Fruit fly (Drosophila melanogaster) whole organism, embryonic: ENCODE measurements around the gene CG12182.

ENCODE experiments used
- Bdp1 ChIP-seq: fragments of 200-800 bp; sonication (Bioruptor generic); optimal IDR thresholded peaks from 3 replicates; lab custom pipeline; 2016; ENCODE audit warnings: missing biosample characterization, missing genetic modification characterization
- CG10147 ChIP-seq: fragments of 200-800 bp; sonication (Bioruptor generic); optimal IDR thresholded peaks from 2 replicates; lab custom pipeline; 2019; ENCODE audit warnings: missing biosample characterization, mild to moderate bottlenecking, missing genetic modification characterization, moderate library complexity
- CG10267 ChIP-seq: fragments of 200-800 bp; sonication (Bioruptor generic); optimal IDR thresholded peaks from 2 replicates; lab custom pipeline; 2018; ENCODE audit warnings: missing biosample characterization, mild to moderate bottlenecking, missing genetic modification characterization, moderate library complexity
- CG11398 ChIP-seq: fragments of 200-800 bp; sonication (Bioruptor generic); optimal IDR thresholded peaks from 2 replicates; lab custom pipeline; 2016; ENCODE audit warnings: missing biosample characterization, missing genetic modification characterization
- CG12155 ChIP-seq: fragments of 200-800 bp; sonication (Bioruptor generic); optimal IDR thresholded peaks from 3 replicates; lab custom pipeline; 2016; ENCODE audit warnings: missing biosample characterization, missing genetic modification characterization
- CG12299 ChIP-seq: fragments of 200-800 bp; sonication (Bioruptor generic); optimal IDR thresholded peaks from 2 replicates; lab custom pipeline; 2018; ENCODE audit warnings: missing biosample characterization, mild to moderate bottlenecking, missing genetic modification characterization
- CG17361 ChIP-seq: fragments of 200-800 bp; sonication (Bioruptor generic); IDR thresholded peaks from 3 replicates; pipeline ENCODE4 v1.3.6; 2022; ENCODE audit warnings: missing biosample characterization, missing genetic modification characterization
- CG4282 ChIP-seq: fragments of 200-800 bp; sonication (Bioruptor generic); optimal IDR thresholded peaks from 2 replicates; lab custom pipeline; 2016; ENCODE audit warnings: missing biosample characterization, missing genetic modification characterization
- CG5180 ChIP-seq: fragments of 200-800 bp; sonication (Bioruptor generic); optimal IDR thresholded peaks from 3 replicates; lab custom pipeline; 2017; ENCODE audit warnings: missing biosample characterization, missing genetic modification characterization, mild to moderate bottlenecking, moderate library complexity, missing genetic modification reagents
- CG7987 ChIP-seq: fragments of 200-800 bp; sonication (Bioruptor generic); optimal IDR thresholded peaks from 2 replicates; lab custom pipeline; 2018; ENCODE audit warnings: missing biosample characterization, mild to moderate bottlenecking, missing genetic modification characterization, moderate library complexity
- CG8089 ChIP-seq: fragments of 200-800 bp; sonication (Bioruptor generic); optimal IDR thresholded peaks from 3 replicates; lab custom pipeline; 2016; ENCODE audit warnings: missing biosample characterization, missing genetic modification characterization
- CG8290 ChIP-seq, 3 experiments: fragments of 200-800 bp; sonication (Bioruptor generic); optimal IDR thresholded peaks; 2 replicates each; lab custom pipeline; 2016 to 2019; ENCODE audit warnings: missing biosample characterization in 3 of 3, missing genetic modification characterization in 3 of 3, mild to moderate bottlenecking in 2 of 3, moderate library complexity in 1 of 3
- CG8765 ChIP-seq: fragments of 200-800 bp; sonication (Bioruptor generic); IDR thresholded peaks from 2 replicates; pipeline ENCODE4 v1.3.6; 2022; ENCODE audit warnings: missing biosample characterization, missing genetic modification characterization
- CG9932 ChIP-seq: fragments of 200-800 bp; sonication (Bioruptor generic); IDR thresholded peaks from 2 replicates; pipeline ENCODE4 v1.3.6; 2022; ENCODE audit warnings: missing biosample characterization, missing genetic modification characterization
- GATAe ChIP-seq: fragments of 200-800 bp; sonication (Bioruptor generic); conservative IDR thresholded peaks from 2 replicates; pipeline ENCODE4 v1.3.6; 2022; ENCODE audit warnings: missing biosample characterization, missing genetic modification characterization
- Hmr ChIP-seq: fragments of 200-800 bp; sonication (Bioruptor generic); optimal IDR thresholded peaks from 3 replicates; lab custom pipeline; 2017; ENCODE audit warnings: mild to moderate bottlenecking, missing biosample characterization, missing genetic modification reagents, missing genetic modification characterization
- MBD-R2 ChIP-seq: fragments of 200-800 bp; sonication (Bioruptor generic); IDR thresholded peaks from 2 replicates; pipeline ENCODE4 v1.3.6; 2022; ENCODE audit warnings: missing biosample characterization, missing genetic modification characterization
- Ravus ChIP-seq: fragments of 200-800 bp; sonication (Bioruptor generic); IDR thresholded peaks from 2 replicates; pipeline ENCODE4 v1.3.6; 2022; ENCODE audit warnings: missing biosample characterization, missing genetic modification characterization
- Side ChIP-seq: fragments of 200-800 bp; sonication (Bioruptor generic); optimal IDR thresholded peaks from 2 replicates; lab custom pipeline; 2016; ENCODE audit warnings: missing biosample characterization, missing genetic modification characterization
- Sox102F ChIP-seq: fragments of 200-800 bp; sonication (Bioruptor generic); optimal IDR thresholded peaks from 2 replicates; lab custom pipeline; 2018; ENCODE audit warnings: missing biosample characterization, mild to moderate bottlenecking, missing genetic modification characterization, moderate library complexity
- ase ChIP-seq: fragments of 200-800 bp; sonication (Bioruptor generic); IDR thresholded peaks from 3 replicates; pipeline ENCODE4 v1.3.6; 2022; ENCODE audit warnings: missing biosample characterization, missing genetic modification characterization
- cg ChIP-seq: fragments of 200-800 bp; sonication (Bioruptor generic); optimal IDR thresholded peaks from 3 replicates; lab custom pipeline; 2019; ENCODE audit warnings: missing biosample characterization, mild to moderate bottlenecking, missing genetic modification characterization, moderate library complexity
- corto ChIP-seq: fragments of 200-800 bp; sonication (Bioruptor generic); optimal IDR thresholded peaks from 2 replicates; lab custom pipeline; 2016; ENCODE audit warnings: missing biosample characterization, mild to moderate bottlenecking, missing genetic modification characterization, moderate library complexity
- cwo ChIP-seq: fragments of 200-800 bp; sonication (Bioruptor generic); optimal IDR thresholded peaks from 3 replicates; lab custom pipeline; 2017; ENCODE audit warnings: missing biosample characterization, missing genetic modification characterization, mild to moderate bottlenecking, moderate library complexity, missing genetic modification reagents
- danr ChIP-seq: fragments of 200-800 bp; sonication (Bioruptor generic); IDR thresholded peaks from 2 replicates; pipeline ENCODE4 v1.3.6; 2022; ENCODE audit warnings: missing biosample characterization, missing genetic modification characterization
- en ChIP-seq: fragments of 200-800 bp; sonication (Bioruptor generic); optimal IDR thresholded peaks from 2 replicates; lab custom pipeline; 2016; ENCODE audit warnings: missing biosample characterization, missing genetic modification characterization
- eve ChIP-seq, 2 experiments: fragments of >200 bp; optimal IDR thresholded peaks; 2 replicates each; lab custom pipeline; 2017; ENCODE audit warnings: missing biosample characterization in 2 of 2, missing genetic modification characterization in 2 of 2
- ftz-f1 ChIP-seq: fragments of 200-800 bp; sonication (Bioruptor generic); optimal IDR thresholded peaks from 2 replicates; lab custom pipeline; 2016; ENCODE audit warnings: missing biosample characterization, missing genetic modification characterization
- grn ChIP-seq: fragments of 200-800 bp; sonication (Bioruptor generic); optimal IDR thresholded peaks from 3 replicates; lab custom pipeline; 2017; ENCODE audit warnings: missing biosample characterization, missing genetic modification characterization
- gro ChIP-seq: fragments of 200-800 bp; sonication (Bioruptor generic); optimal IDR thresholded peaks from 2 replicates; lab custom pipeline; 2016; ENCODE audit warnings: missing biosample characterization, missing genetic modification characterization
- inv ChIP-seq: fragments of 200-800 bp; sonication (Bioruptor generic); IDR thresholded peaks from 2 replicates; pipeline ENCODE4 v1.3.6; 2022; ENCODE audit warnings: missing biosample characterization, missing genetic modification characterization; ENCODE audit not compliant: partially characterized antibody
- lab ChIP-seq: fragments of 200-800 bp; sonication (Bioruptor generic); optimal IDR thresholded peaks from 3 replicates; lab custom pipeline; 2017; ENCODE audit warnings: missing biosample characterization, missing genetic modification characterization, mild to moderate bottlenecking, moderate library complexity, missing genetic modification reagents
- lbe ChIP-seq: fragments of 200-800 bp; sonication (Bioruptor generic); optimal IDR thresholded peaks from 2 replicates; lab custom pipeline; 2016; ENCODE audit warnings: missing biosample characterization, mild to moderate bottlenecking, missing genetic modification characterization
- lov ChIP-seq, 2 experiments: fragments of 200-800 bp in 1 of 2; fragments of >200 bp in 1 of 2; sonication (Bioruptor generic) in 1 of 2; IDR thresholded peaks in 1 of 2; optimal IDR thresholded peaks in 1 of 2; 2 replicates in 1 of 2; 3 replicates in 1 of 2; pipeline versions ENCODE4 v1.3.6 to Lab custom; 2017 to 2022; ENCODE audit warnings: missing biosample characterization in 1 of 2, missing genetic modification characterization in 1 of 2
- repo ChIP-seq: fragments of 200-800 bp; sonication (Bioruptor generic); optimal IDR thresholded peaks from 2 replicates; lab custom pipeline; 2016; ENCODE audit warnings: missing biosample characterization, missing genetic modification characterization
- sd ChIP-seq: fragments of 200-800 bp; sonication (Bioruptor generic); optimal IDR thresholded peaks from 3 replicates; lab custom pipeline; 2018; ENCODE audit warnings: missing biosample characterization, mild to moderate bottlenecking, missing genetic modification characterization, moderate library complexity
- sima ChIP-seq: fragments of 200-800 bp; sonication (Bioruptor generic); optimal IDR thresholded peaks from 2 replicates; lab custom pipeline; 2016; ENCODE audit warnings: missing biosample characterization, missing genetic modification characterization
- sug ChIP-seq: fragments of 200-800 bp; optimal IDR thresholded peaks from 2 replicates; lab custom pipeline; 2019; ENCODE audit warnings: missing biosample characterization, mild to moderate bottlenecking, missing genetic modification characterization, moderate library complexity
- zfh1 ChIP-seq: fragments of 200-800 bp; sonication (Bioruptor generic); IDR thresholded peaks from 3 replicates; pipeline ENCODE4 v1.3.6; 2022; ENCODE audit warnings: missing biosample characterization, missing genetic modification characterization

Gene CG12182

DNA sequence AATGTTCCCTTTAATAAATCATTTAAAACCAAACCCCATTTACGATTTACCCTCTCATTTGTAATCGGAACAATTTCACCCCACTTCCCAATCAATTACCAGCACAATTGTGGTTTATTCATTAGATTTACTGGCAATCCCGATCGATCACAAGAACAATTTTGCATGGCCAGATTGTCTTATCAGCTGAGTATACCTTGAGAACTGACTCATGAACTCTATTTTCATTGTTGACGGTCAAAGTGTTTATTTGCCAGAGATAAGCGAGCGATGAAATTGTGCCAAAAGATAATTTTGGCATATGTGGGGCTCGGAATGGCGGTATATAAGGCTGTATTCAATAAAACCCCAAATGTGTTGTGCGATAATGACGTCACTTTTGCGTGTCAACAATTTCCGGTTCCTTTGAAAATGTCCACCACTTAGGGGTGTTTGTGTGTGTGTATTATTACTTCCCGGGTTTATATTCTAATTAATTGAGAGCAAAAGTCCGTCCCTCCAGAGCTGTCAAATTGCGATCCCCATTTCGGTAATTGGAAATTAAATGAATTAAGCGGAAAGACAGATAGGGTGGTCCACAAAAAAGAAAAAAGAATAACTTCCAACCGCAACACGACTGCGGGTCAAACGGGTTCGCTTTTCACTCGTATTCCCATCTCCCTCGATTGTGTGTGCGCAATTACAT lies 26.3 kb downstream of the CG12182 start (continued):
- TF ChIP-seq Sox102F (GFP tag; lab: Kevin White, UChicago) (no peak), sd (tag; lab: Kevin White, UChicago) (peak; percentile 35), CG9932 (GFP tag; lab: Robert Waterston, UW) (no peak), CG5180 (GFP tag; lab: Kevin White, UChicago) (no peak), lab (GFP tag; lab: Kevin White, UChicago) (peak; percentile 78), repo (no peak), CG7987 (GFP tag; lab: Kevin White, UChicago) (peak; percentile 3), corto (GFP tag; lab: Kevin White, UChicago) (peak; percentile 72), eve (GFP tag; optimal IDR thresholded peaks at IDR 0.05; lab: Kevin White, UChicago) (peak in 1 of 2 experiments; percentile 64), CG8290 (GFP tag; optimal IDR thresholded peaks at IDR 0.05; lab: Kevin White, UChicago) (no peak), CG8290 (tag; optimal IDR thresholded peaks at IDR 0.05; lab: Kevin White, UChicago) (peak in 1 of 2 experiments; percentile 15), en (GFP tag; lab: Kevin White, UChicago) (no peak), zfh1 (no peak), gro (GFP tag; lab: Kevin White, UChicago) (peak; percentile 36), sima (GFP tag; lab: Kevin White, UChicago) (no peak), GATAe (GFP tag; lab: Robert Waterston, UW) (peak; percentile 50; the same call in 1 of the 2 replicates), CG12155 (GFP tag; lab: Kevin White, UChicago) (no peak), MBD-R2 (GFP tag; lab: Robert Waterston, UW) (no peak), Ravus (GFP tag; lab: Robert Waterston, UW) (no peak), lbe (GFP tag; lab: Kevin White, UChicago) (peak; percentile 42), ftz-f1 (GFP tag; lab: Kevin White, UChicago) (peak; percentile 41), CG8765 (no peak), cwo (GFP tag; lab: Kevin White, UChicago) (peak; percentile 28), CG10267 (no peak), CG8089 (no peak), CG11398 (GFP tag; lab: Kevin White, UChicago) (no peak), lov (optimal IDR thresholded peaks at IDR 0.05; lab: Kevin White, UChicago) (no peak), lov (GFP tag; IDR thresholded peaks at IDR 0.05; lab: Robert Waterston, UW) (0 out of 3 replicates have a peak, but pooled peaks have one; percentile 26), CG4282 (GFP tag; lab: Kevin White, UChicago) (no peak), CG17361 (GFP tag; lab: Robert Waterston, UW) (no peak), CG12299 (tag; lab: Kevin White, UChicago) (no peak), cg (peak; percentile 3), CG10147 (GFP tag; lab: Kevin White, UChicago) (peak; percentile 16), grn (GFP tag; lab: Kevin White, UChicago) (peak; percentile 54), Bdp1 (no peak), danr (no peak), inv (GFP tag; lab: Robert Waterston, UW) (no peak), sug (tag; lab: Kevin White, UChicago) (peak; percentile 82), Hmr (GFP tag; lab: Kevin White, UChicago) (peak; percentile 8), Side (GFP tag; lab: Kevin White, UChicago) (no peak), ase (GFP tag; lab: Robert Waterston, UW) (no peak)
